Fruit fly (Drosophila melanogaster) whole organism: ENCODE measurements around the gene Doc1.

ENCODE experiments used
- CG8478 ChIP-seq: fragments of >200 bp; optimal IDR thresholded peaks from 2 replicates; lab custom pipeline; 2018; ENCODE audit warnings: inconsistent platforms
- Dll ChIP-seq: fragments of >200 bp; optimal IDR thresholded peaks from 2 replicates; lab custom pipeline; 2017
- psq ChIP-seq: fragments of >200 bp; optimal IDR thresholded peaks from 2 replicates; lab custom pipeline; 2017
- usp ChIP-seq: fragments of >200 bp; optimal IDR thresholded peaks from 2 replicates; lab custom pipeline; 2017; ENCODE audit warnings: missing biosample characterization, missing genetic modification characterization, mixed read lengths

dm6 chr3L:9025178-9025577 is 16.0 kb upstream of the Doc1 start:
- no peak for TF ChIP-seq Dll (lab: Kevin White, UChicago)
- no peak for TF ChIP-seq CG8478 (lab: Kevin White, UChicago)
- no peak for TF ChIP-seq psq (lab: Kevin White, UChicago)
- TF ChIP-seq usp (GFP tag; lab: Kevin White, UChicago), result no peak
